Worm (Caenorhabditis elegans) whole organism, young adult: Measurements from ENCODE around the gene lido-7.

Experiments used
- C06A6.2 ChIP-seq: fragments of 200-800 bp; sonication (Bioruptor generic); conservative IDR thresholded peaks from 2 replicates; pipeline ENCODE4 v1.3.6; 2022; ENCODE audit warnings: missing genetic modification characterization, missing compliant biosample characterization
- F22D6.2 ChIP-seq: sonication (generic microtip); optimal IDR thresholded peaks from 2 replicates; lab custom pipeline; 2016; ENCODE audit warnings: mild to moderate bottlenecking, missing genetic modification characterization, missing compliant biosample characterization
- F57A8.1 ChIP-seq: fragments of 200-800 bp; sonication (Bioruptor generic); optimal IDR thresholded peaks from 2 replicates; lab custom pipeline; 2018; ENCODE audit warnings: mild to moderate bottlenecking, missing genetic modification characterization, moderate library complexity, missing compliant biosample characterization
- K12H6.12 ChIP-seq: fragments of 200-800 bp; sonication (Bioruptor generic); optimal IDR thresholded peaks from 2 replicates; lab custom pipeline; 2018; ENCODE audit warnings: mild to moderate bottlenecking, missing genetic modification characterization, missing compliant biosample characterization
- T26A5.8 ChIP-seq: sonication (generic microtip); optimal IDR thresholded peaks from 2 replicates; lab custom pipeline; 2016; ENCODE audit warnings: missing genetic modification characterization, missing compliant biosample characterization
- Y53F4B.3 ChIP-seq: fragments of 200-800 bp; sonication (Bioruptor generic); IDR thresholded peaks from 2 replicates; pipeline ENCODE4 v1.3.6; 2022; ENCODE audit warnings: missing genetic modification reagents, missing genetic modification characterization, missing compliant biosample characterization
- Y56A3A.18 ChIP-seq: fragments of 200-800 bp; sonication (Bioruptor generic); IDR thresholded peaks from 2 replicates; pipeline ENCODE4 v1.3.6; 2022; ENCODE audit warnings: missing genetic modification reagents, missing genetic modification characterization, missing compliant biosample characterization
- atf-7 ChIP-seq: sonication (generic microtip); optimal IDR thresholded peaks from 2 replicates; lab custom pipeline; 2017; ENCODE audit warnings: mild to moderate bottlenecking, missing genetic modification characterization, missing compliant biosample characterization
- athp-1 ChIP-seq: sonication (generic microtip); optimal IDR thresholded peaks from 2 replicates; lab custom pipeline; 2017; ENCODE audit warnings: mild to moderate bottlenecking, missing genetic modification characterization, missing compliant biosample characterization
- attf-6 ChIP-seq: fragments of 200-800 bp; sonication (Bioruptor generic); IDR thresholded peaks from 2 replicates; pipeline ENCODE4 v1.3.6; 2022; ENCODE audit warnings: missing genetic modification reagents, missing genetic modification characterization, missing compliant biosample characterization
- bed-2 ChIP-seq: fragments of 200-800 bp; sonication (Bioruptor generic); IDR thresholded peaks from 2 replicates; pipeline ENCODE4 v1.3.6; 2022; ENCODE audit warnings: missing genetic modification reagents, missing genetic modification characterization, missing compliant biosample characterization
- ccch-3 ChIP-seq: fragments of 200-800 bp; sonication (Bioruptor generic); optimal IDR thresholded peaks from 2 replicates; lab custom pipeline; 2018; ENCODE audit warnings: mild to moderate bottlenecking, missing genetic modification characterization, missing compliant biosample characterization
- cebp-1 ChIP-seq, 2 experiments: fragments of 200-800 bp in 1 of 2; sonication (Bioruptor generic) in 1 of 2; sonication (generic microtip) in 1 of 2; IDR thresholded peaks in 1 of 2; optimal IDR thresholded peaks in 1 of 2; 2 replicates each; pipeline versions ENCODE4 v1.3.6 to Lab custom; 2017 to 2022; ENCODE audit warnings: missing compliant biosample characterization in 2 of 2, missing genetic modification characterization in 2 of 2, mild to moderate bottlenecking in 1 of 2, missing genetic modification reagents in 1 of 2, moderate library complexity in 1 of 2
- ceh-58 ChIP-seq: fragments of 200-800 bp; sonication (Bioruptor generic); IDR thresholded peaks from 2 replicates; pipeline ENCODE4 v1.3.6; 2022; ENCODE audit warnings: missing genetic modification characterization, missing compliant biosample characterization
- dox-1 ChIP-seq: fragments of 200-800 bp; sonication (Bioruptor generic); IDR thresholded peaks from 2 replicates; pipeline ENCODE4 v1.3.6; 2022; ENCODE audit warnings: missing genetic modification reagents, missing genetic modification characterization, missing compliant biosample characterization
- dpl-1 ChIP-seq: fragments of 150-350 bp; optimal IDR thresholded peaks from 2 replicates; lab custom pipeline; 2014; ENCODE audit warnings: missing biosample characterization, missing genetic modification reagents, missing genetic modification characterization
- efl-1 ChIP-seq: fragments of 150-350 bp; optimal IDR thresholded peaks from 2 replicates; lab custom pipeline; 2014; ENCODE audit warnings: missing biosample characterization, missing genetic modification reagents, missing genetic modification characterization
- egl-18 ChIP-seq: fragments of 200-800 bp; sonication (Bioruptor generic); IDR thresholded peaks from 2 replicates; pipeline ENCODE4 v1.3.6; 2022; ENCODE audit warnings: missing genetic modification reagents, missing genetic modification characterization, missing compliant biosample characterization
- egl-44 ChIP-seq: fragments of 200-800 bp; sonication (Bioruptor generic); IDR thresholded peaks from 2 replicates; pipeline ENCODE4 v1.3.6; 2022; ENCODE audit warnings: missing genetic modification reagents, missing genetic modification characterization, missing compliant biosample characterization
- ekl-4 ChIP-seq: fragments of 200-800 bp; sonication (Bioruptor generic); IDR thresholded peaks from 2 replicates; pipeline ENCODE4 v1.3.6; 2022; ENCODE audit warnings: missing genetic modification reagents, missing genetic modification characterization, missing compliant biosample characterization
- ets-4 ChIP-seq: fragments of 200-800 bp; sonication (Bioruptor generic); optimal IDR thresholded peaks from 2 replicates; lab custom pipeline; 2018; ENCODE audit warnings: mild to moderate bottlenecking, missing genetic modification characterization, missing compliant biosample characterization
- fkh-3 ChIP-seq: sonication (generic microtip); optimal IDR thresholded peaks from 2 replicates; lab custom pipeline; 2016; ENCODE audit warnings: mild to moderate bottlenecking, missing genetic modification characterization, missing compliant biosample characterization
- gei-17 ChIP-seq: fragments of 200-800 bp; sonication (Bioruptor generic); optimal IDR thresholded peaks from 2 replicates; lab custom pipeline; 2018; ENCODE audit warnings: mild to moderate bottlenecking, missing genetic modification characterization, missing compliant biosample characterization
- hlh-12 ChIP-seq: sonication (generic microtip); optimal IDR thresholded peaks from 2 replicates; lab custom pipeline; 2016; ENCODE audit warnings: missing genetic modification characterization, missing compliant biosample characterization
- hlh-26 ChIP-seq: fragments of 200-800 bp; sonication (Bioruptor generic); conservative IDR thresholded peaks from 2 replicates; pipeline ENCODE4 v1.3.6; 2022; ENCODE audit warnings: missing genetic modification reagents, missing genetic modification characterization, missing compliant biosample characterization
- hrde-1 ChIP-seq: sonication (generic microtip); optimal IDR thresholded peaks from 2 replicates; lab custom pipeline; 2016; ENCODE audit warnings: missing genetic modification characterization, mild to moderate bottlenecking, missing compliant biosample characterization, moderate library complexity, missing genotype, missing genetic modification reagents, borderline replicate concordance
- hsf-1 ChIP-seq: fragments of 200-800 bp; sonication (Bioruptor generic); IDR thresholded peaks from 2 replicates; pipeline ENCODE4 v1.3.6; 2022; ENCODE audit warnings: missing genetic modification reagents, missing genetic modification characterization, missing compliant biosample characterization
- let-526 ChIP-seq: fragments of 200-800 bp; sonication (Bioruptor generic); IDR thresholded peaks from 2 replicates; pipeline ENCODE4 v1.3.6; 2022; ENCODE audit warnings: missing genetic modification reagents, missing genetic modification characterization, missing compliant biosample characterization
- let-607 ChIP-seq, 2 experiments: fragments of 200-800 bp in 1 of 2; sonication (Bioruptor generic) in 1 of 2; sonication (generic microtip) in 1 of 2; optimal IDR thresholded peaks; 2 replicates each; lab custom pipeline; 2016 to 2018; ENCODE audit warnings: mild to moderate bottlenecking in 2 of 2, missing compliant biosample characterization in 2 of 2, missing genetic modification characterization in 2 of 2, moderate library complexity in 2 of 2, missing genotype in 1 of 2
- lin-26 ChIP-seq: fragments of 200-800 bp; sonication (Bioruptor generic); IDR thresholded peaks from 2 replicates; pipeline ENCODE4 v1.3.6; 2022; ENCODE audit warnings: missing genetic modification reagents, missing genetic modification characterization, missing compliant biosample characterization
- lin-54 ChIP-seq: fragments of 200-800 bp; sonication (Bioruptor generic); optimal IDR thresholded peaks from 2 replicates; lab custom pipeline; 2018; ENCODE audit warnings: mild to moderate bottlenecking, missing genetic modification characterization, missing compliant biosample characterization
- madf-3 ChIP-seq: fragments of 200-800 bp; sonication (Bioruptor generic); IDR thresholded peaks from 2 replicates; pipeline ENCODE4 v1.3.6; 2022; ENCODE audit warnings: missing genetic modification reagents, missing genetic modification characterization, missing compliant biosample characterization
- madf-6 ChIP-seq: fragments of 200-800 bp; sonication (Bioruptor generic); IDR thresholded peaks from 2 replicates; pipeline ENCODE4 v1.3.6; 2022; ENCODE audit warnings: missing genetic modification reagents, missing genetic modification characterization, missing compliant biosample characterization
- madf-8 ChIP-seq: fragments of 200-800 bp; sonication (Bioruptor generic); conservative IDR thresholded peaks from 2 replicates; pipeline ENCODE4 v1.3.6; 2022; ENCODE audit warnings: missing genetic modification reagents, missing genetic modification characterization, missing compliant biosample characterization
- nhr-120 ChIP-seq: fragments of 200-800 bp; sonication (Bioruptor generic); IDR thresholded peaks from 2 replicates; pipeline ENCODE4 v1.3.6; 2022; ENCODE audit warnings: missing genetic modification characterization, missing compliant biosample characterization
- nhr-27 ChIP-seq: fragments of 200-800 bp; sonication (Bioruptor generic); optimal IDR thresholded peaks from 2 replicates; lab custom pipeline; 2018; ENCODE audit warnings: mild to moderate bottlenecking, missing genetic modification characterization, moderate library complexity, missing compliant biosample characterization
- pbrm-1 ChIP-seq: fragments of 200-800 bp; sonication (Bioruptor generic); IDR thresholded peaks from 2 replicates; pipeline ENCODE4 v1.3.6; 2022; ENCODE audit warnings: missing genetic modification reagents, missing genetic modification characterization, missing compliant biosample characterization
- pha-4 ChIP-seq: fragments of 150-350 bp; sonication (generic microtip); optimal IDR thresholded peaks from 2 replicates; lab custom pipeline; 2014; ENCODE audit warnings: missing biosample characterization, missing genetic modification reagents, missing genetic modification characterization
- rpc-1 ChIP-seq, 2 experiments: fragments of 150-350 bp in 1 of 2; sonication (generic microtip) in 1 of 2; optimal IDR thresholded peaks; 2 replicates each; lab custom pipeline; 2014 to 2018; ENCODE audit warnings: missing biosample characterization in 1 of 2, missing genetic modification characterization in 1 of 2, missing genetic modification reagents in 1 of 2, missing genotype in 1 of 2
- sdz-38 ChIP-seq: sonication (generic microtip); optimal IDR thresholded peaks from 2 replicates; lab custom pipeline; 2016; ENCODE audit warnings: missing genotype, missing genetic modification characterization, missing compliant biosample characterization
- snpc-3.4 ChIP-seq: sonication (generic microtip); optimal IDR thresholded peaks from 2 replicates; lab custom pipeline; 2017; ENCODE audit warnings: missing genetic modification characterization, mild to moderate bottlenecking, missing compliant biosample characterization, antibody characterized with exemption, moderate library complexity, missing genotype, missing genetic modification reagents
- somi-1 ChIP-seq: fragments of 200-800 bp; sonication (Bioruptor generic); optimal IDR thresholded peaks from 2 replicates; lab custom pipeline; 2018; ENCODE audit warnings: mild to moderate bottlenecking, missing genetic modification characterization, missing compliant biosample characterization
- tlf-1 ChIP-seq: fragments of 200-800 bp; sonication (Bioruptor generic); optimal IDR thresholded peaks from 2 replicates; lab custom pipeline; 2018; ENCODE audit warnings: mild to moderate bottlenecking, missing genetic modification characterization, missing compliant biosample characterization
- xnd-1 ChIP-seq: sonication (generic microtip); optimal IDR thresholded peaks from 2 replicates; lab custom pipeline; 2016; ENCODE audit warnings: missing genotype, missing genetic modification reagents, missing genetic modification characterization, missing compliant biosample characterization
- zim-3 ChIP-seq: sonication (generic microtip); optimal IDR thresholded peaks from 2 replicates; lab custom pipeline; 2017; ENCODE audit warnings: mild to moderate bottlenecking, missing genetic modification characterization, moderate library complexity, missing compliant biosample characterization
- ztf-22 ChIP-seq: fragments of 200-800 bp; sonication (Bioruptor generic); optimal IDR thresholded peaks from 2 replicates; lab custom pipeline; 2018; ENCODE audit warnings: mild to moderate bottlenecking, missing genetic modification characterization, moderate library complexity, missing compliant biosample characterization
- ztf-26 ChIP-seq: sonication (generic microtip); optimal IDR thresholded peaks from 2 replicates; lab custom pipeline; 2017; ENCODE audit warnings: missing genetic modification characterization, missing compliant biosample characterization

Gene lido-7

ce11 chrII:2973940-2974402 is 14.1 kb upstream of the lido-7 start (continued):
- TF ChIP-seq zim-3 (tag; lab: Kevin White, UChicago) (peak; percentile 54), somi-1 (GFP tag; lab: Kevin White, UChicago) (peak; percentile 96), F57A8.1 (GFP tag; lab: Kevin White, UChicago) (no peak), let-526 (GFP tag; lab: Robert Waterston, UW) (peak; percentile 92), atf-7 (tag; lab: Kevin White, UChicago) (peak; percentile 98), hlh-12 (no peak), hrde-1 (no peak), athp-1 (peak; percentile 82), gei-17 (GFP tag; lab: Kevin White, UChicago) (peak; percentile 85), madf-6 (GFP tag; lab: Robert Waterston, UW) (peak; percentile 47; the same call in 1 of the 2 replicates), efl-1 (GFP tag; lab: Kevin White, UChicago) (no peak), egl-18 (peak; percentile 91), egl-44 (GFP tag; lab: Robert Waterston, UW) (peak; percentile 95), T26A5.8 (tag; lab: Kevin White, UChicago) (no peak), K12H6.12 (tag; lab: Kevin White, UChicago) (peak; percentile 93), ztf-22 (peak; percentile 94), F22D6.2 (tag; lab: Kevin White, UChicago) (peak; percentile 46), Y53F4B.3 (GFP tag; lab: Robert Waterston, UW) (no peak), madf-8 (GFP tag; lab: Robert Waterston, UW) (no peak), dox-1 (GFP tag; lab: Robert Waterston, UW) (peak; percentile 91), let-607 (tag; optimal IDR thresholded peaks at IDR 0.05; lab: Kevin White, UChicago) (peak in 1 of 2 experiments; percentile 9), nhr-120 (0 out of 2 replicates have a peak, but pooled peaks have one; percentile 87), ets-4 (GFP tag; lab: Kevin White, UChicago) (peak; percentile 43), xnd-1 (tag; lab: Kevin White, UChicago) (no peak), dpl-1 (GFP tag; lab: Kevin White, UChicago) (peak; percentile 1), hsf-1 (GFP tag; lab: Robert Waterston, UW) (peak; percentile 83), lin-26 (GFP tag; lab: Robert Waterston, UW) (peak; percentile 75), pbrm-1 (GFP tag; lab: Robert Waterston, UW) (peak; percentile 97), pha-4 (tag; lab: Kevin White, UChicago) (peak; percentile 88), hlh-26 (GFP tag; lab: Robert Waterston, UW) (no peak), attf-6 (GFP tag; lab: Robert Waterston, UW) (peak; percentile 49; the same call in 1 of the 2 replicates), tlf-1 (GFP tag; lab: Kevin White, UChicago) (peak; percentile 75), lin-54 (GFP tag; lab: Kevin White, UChicago) (peak; percentile 70), cebp-1 (GFP tag; IDR thresholded peaks at IDR 0.05; lab: Robert Waterston, UW) (peak; percentile 64; the same call in 1 of the 2 replicates), cebp-1 (tag; optimal IDR thresholded peaks at IDR 0.05; lab: Kevin White, UChicago) (peak; percentile 92), bed-2 (0 out of 2 replicates have a peak, but pooled peaks have one; percentile 42), ztf-26 (tag; lab: Kevin White, UChicago) (peak; percentile 97), madf-3 (peak; percentile 83; the same call in 1 of the 2 replicates), ccch-3 (GFP tag; lab: Kevin White, UChicago) (no peak), C06A6.2 (GFP tag; lab: Robert Waterston, UW) (peak; percentile 95), ceh-58 (GFP tag; lab: Robert Waterston, UW) (no peak), ekl-4 (GFP tag; lab: Robert Waterston, UW) (peak; percentile 94), sdz-38 (no peak), Y56A3A.18 (peak; percentile 44; the same call in 1 of the 2 replicates), fkh-3 (tag; lab: Kevin White, UChicago) (no peak), rpc-1 (optimal IDR thresholded peaks at IDR 0.05; lab: Kevin White, UChicago) (no peak), rpc-1 (tag; optimal IDR thresholded peaks at IDR 0.05; lab: Kevin White, UChicago) (no peak), snpc-3.4 (no peak), nhr-27 (tag; lab: Kevin White, UChicago) (no peak)
